Fruit fly (Drosophila melanogaster): ENCODE data around the gene AlaRS.

DNA sequence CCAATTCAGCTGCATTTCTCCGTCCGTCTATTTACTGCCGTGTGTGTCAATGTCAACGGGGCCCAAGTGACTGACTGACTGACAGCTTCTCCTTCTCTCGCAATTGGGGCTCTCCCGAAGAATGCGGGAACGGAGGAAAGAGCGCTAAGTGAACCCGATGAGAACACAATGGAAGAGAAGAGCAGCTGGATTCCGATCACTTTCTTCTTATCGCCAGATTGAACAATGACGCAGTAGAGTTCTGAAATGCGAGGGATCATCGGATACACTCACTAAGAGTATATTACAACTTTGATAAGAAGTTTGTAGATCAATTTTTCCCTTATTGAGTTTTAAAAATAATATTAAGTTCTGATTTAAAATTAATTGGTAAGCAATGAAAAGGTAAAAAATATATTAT lies 30.0 kb upstream of the AlaRS start, which contains the start of gene Naglu:
- no peak for TF ChIP-seq Pif1A (GFP tag; optimal IDR thresholded peaks at IDR 0.05)
- no peak for TF ChIP-seq CG12605 (GFP tag; IDR thresholded peaks at IDR 0.05)
- no peak for TF ChIP-seq fd96Ca (GFP tag; IDR thresholded peaks at IDR 0.05)
- no peak for TF ChIP-seq CG17806 (tag; optimal IDR thresholded peaks at IDR 0.05)

Measured in whole organism, pupa.